Worm (Caenorhabditis elegans) whole organism, late embryonic: ENCODE data around the gene F07G6.8.
A peak's percentile ranks its signal among the peaks of the same experiment; 100 is the strongest.
"Not testable (repeated sequence)": the region's sequence is repeated elsewhere in the genome, so short reads cannot be mapped to it uniquely, and the experiment has no call there.

Experiments
- C38D4.7 ChIP-seq: fragments of 200-800 bp; sonication (Bioruptor generic); optimal IDR thresholded peaks from 2 replicates; lab custom pipeline; 2018; ENCODE audit warnings: mild to moderate bottlenecking, missing genetic modification characterization, moderate library complexity, missing compliant biosample characterization
- K02D7.2 ChIP-seq: sonication (generic microtip); optimal IDR thresholded peaks from 2 replicates; lab custom pipeline; 2017; ENCODE audit warnings: mild to moderate bottlenecking, missing genetic modification characterization, missing compliant biosample characterization
- K09A11.1 ChIP-seq: sonication (generic microtip); optimal IDR thresholded peaks from 2 replicates; lab custom pipeline; 2017; ENCODE audit warnings: antibody characterized with exemption, mild to moderate bottlenecking, missing genetic modification characterization, missing compliant biosample characterization; ENCODE audit not compliant: insufficient read depth
- T23F11.4 ChIP-seq: fragments of 200-800 bp; sonication (Bioruptor generic); optimal IDR thresholded peaks from 2 replicates; lab custom pipeline; 2018; ENCODE audit warnings: mild to moderate bottlenecking, missing genetic modification characterization, missing compliant biosample characterization
- ahr-1 ChIP-seq: sonication (generic microtip); optimal IDR thresholded peaks from 2 replicates; lab custom pipeline; 2016; ENCODE audit warnings: missing genetic modification characterization, missing compliant biosample characterization
- ceh-18 ChIP-seq: sonication (generic microtip); optimal IDR thresholded peaks from 2 replicates; lab custom pipeline; 2016; ENCODE audit warnings: missing genetic modification characterization, missing compliant biosample characterization
- ceh-2 ChIP-seq: sonication (generic microtip); optimal IDR thresholded peaks from 2 replicates; lab custom pipeline; 2016; ENCODE audit warnings: missing genotype, missing genetic modification characterization, missing compliant biosample characterization
- ceh-24 ChIP-seq: sonication (generic microtip); optimal IDR thresholded peaks from 2 replicates; lab custom pipeline; 2016; ENCODE audit warnings: mild to moderate bottlenecking, missing genetic modification characterization, missing compliant biosample characterization
- ceh-34 ChIP-seq: sonication (generic microtip); optimal IDR thresholded peaks from 2 replicates; lab custom pipeline; 2016; ENCODE audit warnings: mild to moderate bottlenecking, missing genetic modification characterization, missing compliant biosample characterization
- ceh-6 ChIP-seq: fragments of 200-800 bp; sonication (Bioruptor generic); optimal IDR thresholded peaks from 2 replicates; lab custom pipeline; 2018; ENCODE audit warnings: mild to moderate bottlenecking, missing genetic modification characterization, missing compliant biosample characterization
- ceh-9 ChIP-seq: sonication (generic microtip); optimal IDR thresholded peaks from 2 replicates; lab custom pipeline; 2016; ENCODE audit warnings: mild to moderate bottlenecking, missing genetic modification characterization, inconsistent platforms, missing compliant biosample characterization
- elt-2 ChIP-seq: sonication (generic microtip); optimal IDR thresholded peaks from 2 replicates; lab custom pipeline; 2016; ENCODE audit warnings: missing genetic modification reagents, missing genetic modification characterization, missing compliant biosample characterization
- elt-4 ChIP-seq: sonication (generic microtip); optimal IDR thresholded peaks from 2 replicates; lab custom pipeline; 2016; ENCODE audit warnings: missing genetic modification characterization, missing compliant biosample characterization
- eyg-1 ChIP-seq: sonication (generic microtip); optimal IDR thresholded peaks from 2 replicates; lab custom pipeline; 2016; ENCODE audit warnings: missing genotype, missing genetic modification characterization, missing compliant biosample characterization
- fkh-10 ChIP-seq: fragments of 150-350 bp; optimal IDR thresholded peaks from 2 replicates; lab custom pipeline; 2014; ENCODE audit warnings: missing biosample characterization, missing genetic modification reagents, missing genetic modification characterization
- fkh-6 ChIP-seq: sonication (generic microtip); optimal IDR thresholded peaks from 2 replicates; lab custom pipeline; 2016; ENCODE audit warnings: missing genetic modification characterization, missing compliant biosample characterization
- gmeb-2 ChIP-seq: sonication (generic microtip); optimal IDR thresholded peaks from 2 replicates; lab custom pipeline; 2016; ENCODE audit warnings: missing genetic modification characterization, inconsistent platforms, missing compliant biosample characterization
- hlh-13 ChIP-seq: fragments of 200-800 bp; sonication (Bioruptor generic); optimal IDR thresholded peaks from 2 replicates; lab custom pipeline; 2018; ENCODE audit warnings: mild to moderate bottlenecking, missing genetic modification characterization, missing compliant biosample characterization
- hlh-15 ChIP-seq: sonication (generic microtip); optimal IDR thresholded peaks from 2 replicates; lab custom pipeline; 2016; ENCODE audit warnings: missing genetic modification characterization, missing compliant biosample characterization
- hlh-30 ChIP-seq: sonication (generic microtip); optimal IDR thresholded peaks from 2 replicates; lab custom pipeline; 2017; ENCODE audit warnings: antibody characterized with exemption, missing genetic modification characterization, missing compliant biosample characterization; ENCODE audit not compliant: insufficient read depth
- nhr-232 ChIP-seq: sonication (generic microtip); optimal IDR thresholded peaks from 2 replicates; lab custom pipeline; 2016; ENCODE audit warnings: missing genetic modification characterization, missing compliant biosample characterization
- npax-4 ChIP-seq: sonication (generic microtip); optimal IDR thresholded peaks from 2 replicates; lab custom pipeline; 2016; ENCODE audit warnings: missing genetic modification characterization, missing compliant biosample characterization
- odd-2 ChIP-seq: sonication (generic microtip); optimal IDR thresholded peaks from 2 replicates; lab custom pipeline; 2017; ENCODE audit warnings: antibody characterized with exemption, mild to moderate bottlenecking, missing genetic modification characterization, missing compliant biosample characterization
- pax-1 ChIP-seq: fragments of 150-350 bp; optimal IDR thresholded peaks from 2 replicates; lab custom pipeline; 2014; ENCODE audit warnings: missing biosample characterization, missing genetic modification characterization
- pros-1 ChIP-seq: fragments of 150-350 bp; optimal IDR thresholded peaks from 2 replicates; lab custom pipeline; 2014; ENCODE audit warnings: missing biosample characterization, missing genetic modification reagents, missing genetic modification characterization
- ref-2 ChIP-seq: sonication (generic microtip); optimal IDR thresholded peaks from 2 replicates; lab custom pipeline; 2016; ENCODE audit warnings: missing genetic modification characterization, missing compliant biosample characterization
- rnt-1 ChIP-seq: sonication (generic microtip); optimal IDR thresholded peaks from 2 replicates; lab custom pipeline; 2016; ENCODE audit warnings: missing genetic modification characterization, missing compliant biosample characterization
- sdc-2 ChIP-seq: sonication (generic microtip); optimal IDR thresholded peaks from 2 replicates; lab custom pipeline; 2016; ENCODE audit warnings: missing genotype, missing genetic modification characterization, missing compliant biosample characterization
- tbx-2 ChIP-seq: sonication (generic microtip); optimal IDR thresholded peaks from 2 replicates; lab custom pipeline; 2016; ENCODE audit warnings: missing genetic modification characterization, missing compliant biosample characterization
- ttx-3 ChIP-seq: sonication (generic microtip); optimal IDR thresholded peaks from 2 replicates; lab custom pipeline; 2016; ENCODE audit warnings: missing genetic modification reagents, missing genetic modification characterization, missing compliant biosample characterization
- unc-42 ChIP-seq: sonication (generic microtip); optimal IDR thresholded peaks from 2 replicates; lab custom pipeline; 2016; ENCODE audit warnings: missing genotype, missing genetic modification characterization, missing compliant biosample characterization
- zip-5 ChIP-seq: sonication (generic microtip); optimal IDR thresholded peaks from 2 replicates; lab custom pipeline; 2016; ENCODE audit warnings: missing genetic modification characterization, missing compliant biosample characterization
- ztf-16 ChIP-seq: sonication (generic microtip); optimal IDR thresholded peaks from 2 replicates; lab custom pipeline; 2017; ENCODE audit warnings: missing genetic modification characterization, missing compliant biosample characterization

F07G6.8 gene

DNA sequence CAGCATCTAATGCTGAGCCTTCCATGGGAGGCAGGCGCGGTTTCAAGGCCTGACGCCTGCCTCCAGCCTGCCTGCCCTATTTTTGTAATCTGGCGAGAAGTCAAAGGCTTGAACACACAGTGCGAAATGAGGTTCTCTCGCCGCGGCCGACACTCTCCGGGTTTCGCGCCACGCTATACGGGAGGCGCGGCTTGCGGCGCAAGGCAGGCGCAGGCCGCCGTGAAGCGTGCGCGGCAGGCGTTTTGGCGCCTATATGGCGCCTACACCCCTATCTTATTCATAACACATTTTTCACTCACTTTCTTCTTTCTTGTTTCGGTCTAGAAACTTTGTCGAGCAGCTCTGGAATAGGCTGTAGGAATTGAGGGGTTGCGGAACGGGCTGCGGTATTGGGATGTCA, 17.2 kb downstream of the F07G6.8 start:
- no peak for TF ChIP-seq pax-1 (tag; lab: Kevin White, UChicago)
- peak; percentile 60 for TF ChIP-seq elt-4 (tag; lab: Kevin White, UChicago)

DNA sequence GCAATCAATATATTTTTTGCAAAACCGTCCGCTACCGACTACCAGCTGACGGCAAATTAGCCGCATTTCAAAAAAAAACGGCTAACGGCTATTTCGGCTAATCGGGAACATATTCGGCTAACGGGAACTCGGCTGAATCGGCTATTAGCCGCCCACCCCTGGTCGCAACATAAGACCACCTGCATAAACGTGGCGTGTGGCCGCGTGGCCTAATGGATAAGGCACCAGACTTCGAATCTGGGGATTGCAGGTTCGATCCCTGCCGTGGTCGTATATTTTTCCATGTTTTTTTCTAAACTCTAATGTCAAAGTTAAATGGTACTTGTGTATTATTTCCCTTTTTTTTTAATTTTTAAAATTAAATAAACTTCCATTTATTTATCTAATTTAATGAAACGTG, 21.8 kb downstream of the F07G6.8 start:
- TF ChIP-seq zip-5 (tag; lab: Kevin White, UChicago) (no peak), T23F11.4 (GFP tag; lab: Kevin White, UChicago) (no peak), fkh-10 (GFP tag; lab: Kevin White, UChicago) (no peak), odd-2 (no peak)
- TF ChIP-seq, all 69 proteins: peak for 0

DNA sequence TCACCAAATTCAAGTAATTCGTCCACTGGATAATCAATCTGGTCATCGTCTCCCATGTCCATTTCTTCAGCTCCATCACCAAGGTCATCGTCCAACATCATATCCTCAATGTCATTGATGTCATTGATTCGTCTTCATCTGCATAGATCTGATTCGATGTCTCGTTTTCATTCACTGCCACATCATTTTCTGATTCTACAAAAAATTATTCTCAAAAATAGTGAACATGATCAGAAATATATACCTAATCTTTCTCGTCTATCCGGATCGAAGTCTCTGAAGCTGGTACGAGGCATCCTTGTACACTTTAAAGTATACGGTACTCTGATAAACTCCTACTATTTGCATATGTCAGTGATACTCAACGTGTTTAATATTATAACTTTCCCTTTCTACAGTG, 23.4 kb downstream of the F07G6.8 start, which contains the start of gene C36C9.4:
TSS of gene C36C9.4 (minus strand) at position 101 of the 400 bp plus-strand sequence.
- not testable (repeated sequence) for TF ChIP-seq tbx-2 (tag; lab: Kevin White, UChicago); odd-2; ttx-3 (tag; lab: Kevin White, UChicago)

DNA sequence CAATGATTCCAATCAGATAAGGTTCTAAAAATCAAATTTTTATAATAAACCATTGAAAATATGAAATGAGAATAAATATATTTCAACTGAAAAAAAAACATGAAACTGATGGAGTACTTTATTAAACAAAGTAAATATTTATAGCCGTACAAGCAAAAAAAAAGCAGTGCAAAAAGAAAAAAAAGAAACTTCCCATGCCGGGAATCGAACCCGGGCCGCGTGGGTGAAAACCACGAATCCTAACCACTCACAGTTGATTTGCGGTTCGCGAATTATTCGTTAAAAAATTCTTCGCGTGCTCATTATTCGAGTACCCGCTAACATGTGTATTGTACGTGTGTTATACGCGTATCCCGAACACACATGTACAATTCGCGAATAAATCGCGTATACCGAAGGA, 29.4 kb downstream of the F07G6.8 start, which contains the start of gene C36C9.6:
TSS of gene C36C9.6 (minus strand) at position 101 of the 400 bp plus-strand sequence.
- TF ChIP-seq ttx-3, ahr-1, npax-4 (tag; lab: Kevin White, UChicago): not testable (repeated sequence)
- TF ChIP-seq, all 69 proteins: peak for 0; not testable (repeated sequence) for 69

DNA sequence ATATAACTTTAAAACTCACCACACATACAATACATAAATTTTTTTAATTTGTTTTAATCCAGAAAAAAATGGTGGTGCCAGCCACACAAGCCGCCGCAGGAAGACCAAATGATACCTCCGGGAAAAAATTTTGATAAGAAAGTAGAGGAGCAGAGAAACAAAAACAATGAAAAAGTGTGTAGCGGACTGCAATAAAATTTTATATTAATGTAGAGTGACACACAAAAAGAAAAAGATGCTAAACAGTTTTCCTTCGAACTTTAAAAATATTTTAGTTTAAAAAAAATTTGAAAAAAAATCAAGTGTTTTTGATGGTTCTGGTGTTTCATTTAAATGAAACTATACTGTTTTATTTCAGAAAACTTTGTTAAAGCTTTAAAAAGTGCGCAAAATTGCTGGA, 30.3 kb downstream of the F07G6.8 start, which contains the start of gene C36C9.12:
TSS of gene C36C9.12 (minus strand) at position 101 of the 400 bp plus-strand sequence.
- not testable (repeated sequence) for TF ChIP-seq T23F11.4 (GFP tag; lab: Kevin White, UChicago); fkh-6; K02D7.2 (tag; lab: Kevin White, UChicago)
- TF ChIP-seq, all 69 proteins: peak for 0; not testable (repeated sequence) for 69

DNA sequence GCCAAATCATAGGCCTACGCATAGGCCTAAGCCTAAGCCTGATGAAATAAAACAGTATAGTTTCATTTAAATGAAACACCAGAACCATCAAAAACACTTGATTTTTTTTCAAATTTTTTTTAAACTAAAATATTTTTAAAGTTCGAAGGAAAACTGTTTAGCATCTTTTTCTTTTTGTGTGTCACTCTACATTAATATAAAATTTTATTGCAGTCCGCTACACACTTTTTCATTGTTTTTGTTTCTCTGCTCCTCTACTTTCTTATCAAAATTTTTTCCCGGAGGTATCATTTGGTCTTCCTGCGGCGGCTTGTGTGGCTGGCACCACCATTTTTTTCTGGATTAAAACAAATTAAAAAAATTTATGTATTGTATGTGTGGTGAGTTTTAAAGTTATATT, 33.2 kb downstream of the F07G6.8 start, which contains the start of gene C36C9.11:
TSS of gene C36C9.11 (plus strand) at position 301 of the 400 bp plus-strand sequence.
- not testable (repeated sequence) for TF ChIP-seq hlh-13 (GFP tag; lab: Kevin White, UChicago); ceh-34 (tag; lab: Kevin White, UChicago); ceh-2
- TF ChIP-seq, all 69 proteins: peak for 0; not testable (repeated sequence) for 69

DNA sequence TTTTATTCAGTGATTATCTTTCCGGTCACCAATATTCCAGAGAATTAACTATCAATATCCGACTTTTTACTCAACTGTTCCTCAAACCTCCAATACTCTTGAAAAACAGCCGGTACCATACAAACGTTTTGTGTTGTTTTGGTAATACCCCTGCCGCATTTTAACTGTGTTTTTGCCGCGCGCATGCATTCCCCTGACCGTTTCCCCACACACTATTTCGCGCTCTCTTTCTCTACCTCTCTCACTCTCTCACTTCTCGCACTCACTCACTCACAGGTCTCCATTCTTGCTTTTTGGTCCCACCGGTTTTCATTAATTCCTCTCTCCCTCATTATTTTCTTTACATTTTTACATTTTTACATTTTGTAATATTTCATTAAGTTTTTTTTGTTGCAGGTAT, 37.7 kb downstream of the F07G6.8 start, which contains the start of gene meg-4:
TSS of gene meg-4 (plus strand) at position 397 of the 400 bp plus-strand sequence.
- TF ChIP-seq npax-4 (tag; lab: Kevin White, UChicago) (no peak), sdc-2 (tag; lab: Kevin White, UChicago) (peak; percentile 84)

DNA sequence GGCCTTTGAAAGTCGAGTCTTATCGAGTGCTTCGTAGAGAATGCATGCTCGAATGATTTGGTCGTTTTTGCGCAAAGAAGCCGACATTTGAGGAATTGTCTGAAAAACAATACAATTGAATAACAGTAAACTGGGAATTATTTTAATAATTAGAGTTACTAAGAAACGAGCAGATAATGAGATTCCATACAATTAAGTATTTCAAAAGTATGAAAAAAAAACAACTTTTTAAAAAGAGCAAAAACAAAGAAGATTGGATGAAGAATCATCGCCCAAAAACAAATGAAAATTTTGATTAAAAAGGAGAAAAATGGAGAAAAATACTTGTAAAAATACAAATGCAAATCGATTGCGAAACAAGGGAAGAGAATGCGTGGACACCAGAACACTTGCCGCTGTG, 42.2 kb downstream of the F07G6.8 start, which contains the start of gene fbxa-170:
TSS of gene fbxa-170 (minus strand) at position 101 of the 400 bp plus-strand sequence.
- TF ChIP-seq hlh-30 (tag; lab: Kevin White, UChicago) (no peak), fkh-10 (GFP tag; lab: Kevin White, UChicago) (no peak), ceh-18 (tag; lab: Kevin White, UChicago) (no peak), gmeb-2 (tag; lab: Kevin White, UChicago) (no peak), nhr-232 (tag; lab: Kevin White, UChicago) (no peak), elt-2 (no peak), eyg-1 (tag; lab: Kevin White, UChicago) (no peak), hlh-15 (tag; lab: Kevin White, UChicago) (no peak), pros-1 (tag; lab: Kevin White, UChicago) (no peak), npax-4 (tag; lab: Kevin White, UChicago) (no peak), unc-42 (tag; lab: Kevin White, UChicago) (no peak), ceh-9 (tag; lab: Kevin White, UChicago) (no peak), ceh-6 (GFP tag; lab: Kevin White, UChicago) (no peak), rnt-1 (no peak), ceh-24 (tag; lab: Kevin White, UChicago) (no peak), ref-2 (tag; lab: Kevin White, UChicago) (no peak), ztf-16 (tag; lab: Kevin White, UChicago) (no peak), C38D4.7 (no peak), ceh-34 (tag; lab: Kevin White, UChicago) (no peak), K09A11.1 (tag; lab: Kevin White, UChicago) (no peak)
